Fruit fly (Drosophila melanogaster): ENCODE measurements around the gene CG7191.

The CG7191 gene

dm6 chr2L:7767328-7767727 is at the start of gene CG7191:
TSS of gene CG7191 (plus strand) at chr2L:7767628.
- TF ChIP-seq Hr83 (GFP tag; optimal IDR thresholded peaks at IDR 0.05; ENCODE audit: poor library complexity, severe bottlenecking) = no peak
- TF ChIP-seq sv (GFP tag; optimal IDR thresholded peaks at IDR 0.05) = no peak
- no peak for TF ChIP-seq N (GFP tag; optimal IDR thresholded peaks at IDR 0.05)
- TF ChIP-seq rgr (GFP tag; optimal IDR thresholded peaks at IDR 0.05) = no peak
- TF ChIP-seq OdsH (GFP tag; optimal IDR thresholded peaks at IDR 0.05) = no peak
- TF ChIP-seq sage (GFP tag; optimal IDR thresholded peaks at IDR 0.05) = no peak
- TF ChIP-seq Mio (GFP tag; optimal IDR thresholded peaks at IDR 0.05) = no peak
- no peak for TF ChIP-seq Jra (GFP tag; optimal IDR thresholded peaks at IDR 0.05)
- TF ChIP-seq pan (optimal IDR thresholded peaks at IDR 0.05) = no peak
- no peak for TF ChIP-seq h (GFP tag; optimal IDR thresholded peaks at IDR 0.05)
- TF ChIP-seq jim (GFP tag; optimal IDR thresholded peaks at IDR 0.05) = no peak
- no peak for TF ChIP-seq foxo (GFP tag; optimal IDR thresholded peaks at IDR 0.05)
- no peak for TF ChIP-seq Abd-B (GFP tag; optimal IDR thresholded peaks at IDR 0.05)
- no peak for TF ChIP-seq brk (GFP tag; optimal IDR thresholded peaks at IDR 0.05)
- no peak for TF ChIP-seq CG32264 (GFP tag; optimal IDR thresholded peaks at IDR 0.05)
- no peak for TF ChIP-seq dl (GFP tag; optimal IDR thresholded peaks at IDR 0.05; ENCODE audit: insufficient read depth in 1 of 2, partially characterized antibody in 2 of 2)

- TF ChIP-seq rgr (GFP tag; optimal IDR thresholded peaks at IDR 0.05) = no peak
- TF ChIP-seq foxo (GFP tag; optimal IDR thresholded peaks at IDR 0.05) = no peak
Measured at dm6 chr2L:7719387-7719786, 48.0 kb upstream of the CG7191 start, which contains the start of gene CG13793. TSS of gene CG13793 (minus strand) at chr2L:7719487.

dm6 chr2L:7722102-7722501 is 45.3 kb upstream of the CG7191 start:
- TF ChIP-seq Dfd (GFP tag; optimal IDR thresholded peaks at IDR 0.05) = peak; percentile 69
- TF ChIP-seq br (GFP tag; optimal IDR thresholded peaks at IDR 0.05) = no peak

- TF ChIP-seq sv (GFP tag; optimal IDR thresholded peaks at IDR 0.05) (no peak), Rel (GFP tag; optimal IDR thresholded peaks at IDR 0.05) (no peak), Rel (tag; optimal IDR thresholded peaks at IDR 0.05) (no peak), brk (GFP tag; optimal IDR thresholded peaks at IDR 0.05) (no peak), dmrt93B (GFP tag; optimal IDR thresholded peaks at IDR 0.05) (no peak), h (GFP tag; optimal IDR thresholded peaks at IDR 0.05) (no peak), rgr (GFP tag; optimal IDR thresholded peaks at IDR 0.05) (no peak), Hnf4 (GFP tag; optimal IDR thresholded peaks at IDR 0.05) (no peak), dsf (GFP tag; optimal IDR thresholded peaks at IDR 0.05; ENCODE audit: borderline replicate concordance) (no peak), woc (GFP tag; optimal IDR thresholded peaks at IDR 0.05) (no peak), jim (GFP tag; optimal IDR thresholded peaks at IDR 0.05) (no peak), HLH106 (tag; optimal IDR thresholded peaks at IDR 0.05) (no peak), sage (GFP tag; optimal IDR thresholded peaks at IDR 0.05) (no peak)
Measured at dm6 chr2L:7722723-7723122, 44.7 kb upstream of the CG7191 start, which contains the start of gene CG13794. TSS of gene CG13794 (minus strand) at chr2L:7722823.

- TF ChIP-seq fru (GFP tag; optimal IDR thresholded peaks at IDR 0.05) (peak; percentile 43), Hr83 (GFP tag; optimal IDR thresholded peaks at IDR 0.05; ENCODE audit: poor library complexity, severe bottlenecking) (no peak), OdsH (GFP tag; optimal IDR thresholded peaks at IDR 0.05) (no peak), h (GFP tag; optimal IDR thresholded peaks at IDR 0.05) (peak; percentile 28), CG9705 (GFP tag; optimal IDR thresholded peaks at IDR 0.05) (no peak), jim (GFP tag; optimal IDR thresholded peaks at IDR 0.05) (no peak), usp (GFP tag; optimal IDR thresholded peaks at IDR 0.05) (no peak), CrebA (GFP tag; optimal IDR thresholded peaks at IDR 0.05; ENCODE audit: borderline replicate concordance) (no peak), sage (GFP tag; optimal IDR thresholded peaks at IDR 0.05) (no peak), Rel (GFP tag; optimal IDR thresholded peaks at IDR 0.05) (no peak), Rel (tag; optimal IDR thresholded peaks at IDR 0.05) (peak; percentile 95), Dfd (GFP tag; optimal IDR thresholded peaks at IDR 0.05) (no peak), Myc (optimal IDR thresholded peaks at IDR 0.05) (no peak), Mio (GFP tag; optimal IDR thresholded peaks at IDR 0.05) (no peak), dl (GFP tag; optimal IDR thresholded peaks at IDR 0.05; ENCODE audit: insufficient read depth in 1 of 2, partially characterized antibody in 2 of 2) (no peak), rgr (GFP tag; optimal IDR thresholded peaks at IDR 0.05) (peak; percentile 48), psq (GFP tag; optimal IDR thresholded peaks at IDR 0.05) (no peak), pan (optimal IDR thresholded peaks at IDR 0.05) (no peak), Jra (GFP tag; optimal IDR thresholded peaks at IDR 0.05) (no peak), woc (GFP tag; optimal IDR thresholded peaks at IDR 0.05) (no peak), N (GFP tag; optimal IDR thresholded peaks at IDR 0.05) (no peak), brk (GFP tag; optimal IDR thresholded peaks at IDR 0.05) (no peak), ey (GFP tag; optimal IDR thresholded peaks at IDR 0.05) (peak; percentile 24), Abd-B (GFP tag; optimal IDR thresholded peaks at IDR 0.05) (no peak), Sp1 (GFP tag; optimal IDR thresholded peaks at IDR 0.05) (no peak), br (GFP tag; optimal IDR thresholded peaks at IDR 0.05) (peak; percentile 28)
Measured at dm6 chr2L:7726268-7726997, 41.0 kb upstream of the CG7191 start, which contains the start of gene CG13795. TSS of gene CG13795 (minus strand) at chr2L:7726298.
